Fruit fly (Drosophila melanogaster) whole organism, pupa: ENCODE results near the gene PolrMT.

ENCODE experiments used
- CG10348 ChIP-seq: fragments of 200-800 bp; sonication (Bioruptor generic); IDR thresholded peaks from 2 replicates; pipeline ENCODE4 v1.3.6; 2022; ENCODE audit warnings: missing biosample characterization, missing genetic modification characterization
- CG13204 ChIP-seq: fragments of 200-800 bp; sonication (Bioruptor generic); optimal IDR thresholded peaks from 2 replicates; lab custom pipeline; 2018; ENCODE audit warnings: missing biosample characterization, mild to moderate bottlenecking, missing genetic modification characterization, moderate library complexity
- CG14655 ChIP-seq: fragments of 200-800 bp; sonication (Bioruptor generic); optimal IDR thresholded peaks from 3 replicates; lab custom pipeline; 2017; ENCODE audit warnings: mild to moderate bottlenecking, missing biosample characterization, missing genetic modification reagents, missing genetic modification characterization
- CG32121 ChIP-seq: fragments of 200-800 bp; sonication (Bioruptor generic); IDR thresholded peaks from 2 replicates; pipeline ENCODE4 v1.3.6; 2022; ENCODE audit warnings: missing biosample characterization, missing genetic modification characterization
- Ets98B ChIP-seq: fragments of 200-800 bp; sonication (Bioruptor generic); IDR thresholded peaks from 2 replicates; pipeline ENCODE4 v1.3.6; 2022; ENCODE audit warnings: missing biosample characterization, missing genetic modification characterization
- Pif1B ChIP-seq: fragments of 200-800 bp; sonication (Bioruptor generic); optimal IDR thresholded peaks from 3 replicates; lab custom pipeline; 2016; ENCODE audit warnings: missing biosample characterization, missing genetic modification characterization
- Snoo ChIP-seq: fragments of 200-800 bp; sonication (Bioruptor generic); optimal IDR thresholded peaks from 3 replicates; lab custom pipeline; 2017; ENCODE audit warnings: missing biosample characterization, mild to moderate bottlenecking, missing genetic modification characterization, inconsistent platforms

DNA sequence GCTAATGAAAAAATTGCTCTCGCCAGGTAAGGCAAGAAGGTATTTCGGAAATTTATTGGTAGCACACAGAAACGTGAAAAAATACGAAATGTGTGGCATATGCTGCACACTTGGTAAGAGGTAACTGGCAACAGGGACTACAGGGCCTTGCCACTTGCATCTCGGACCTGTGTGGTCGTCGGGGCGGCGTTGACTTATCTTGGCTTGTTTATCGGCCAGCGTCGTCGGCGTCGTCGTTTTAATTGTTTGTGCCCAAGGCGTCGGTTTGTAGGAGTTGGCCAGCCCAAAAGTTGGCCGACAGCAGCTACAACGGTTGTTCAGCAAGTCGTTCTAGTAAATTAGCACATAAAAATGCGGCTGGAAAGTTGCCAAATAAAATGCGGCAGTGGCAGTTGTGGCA, 41.8 kb downstream of the PolrMT start:
- no peak for TF ChIP-seq Ets98B
- TF ChIP-seq Pif1B, result no peak
- no peak for TF ChIP-seq CG14655
- TF ChIP-seq Snoo (tag; lab: Kevin White, UChicago), result no peak
- TF ChIP-seq CG10348 (GFP tag; lab: Robert Waterston, UW), result no peak
- no peak for TF ChIP-seq CG32121 (GFP tag; lab: Robert Waterston, UW)
- no peak for TF ChIP-seq CG13204 (GFP tag; lab: Kevin White, UChicago)
